Fruit fly (Drosophila melanogaster) whole organism, wandering third instar larva: ENCODE data around the gene hoe1.

Source experiments
- Abd-B ChIP-seq: fragments of >200 bp; optimal IDR thresholded peaks from 2 replicates; lab custom pipeline; 2017; ENCODE audit warnings: missing biosample characterization, missing genetic modification characterization
- Dif ChIP-seq: fragments of 200-275, 200-300 bp; sonication (Bioruptor generic); optimal IDR thresholded peaks from 2 replicates; lab custom pipeline; 2018; ENCODE audit warnings: missing biosample characterization, missing genetic modification characterization; ENCODE audit not compliant: partially characterized antibody
- Hnf4 ChIP-seq: fragments of 200-800 bp; sonication (Bioruptor generic); optimal IDR thresholded peaks from 2 replicates; lab custom pipeline; 2016; ENCODE audit warnings: missing biosample characterization, mild to moderate bottlenecking, missing genetic modification characterization
- Hr78 ChIP-seq: fragments of >200 bp; optimal IDR thresholded peaks from 2 replicates; lab custom pipeline; 2017; ENCODE audit warnings: missing biosample characterization, missing genetic modification characterization
- Hr83 ChIP-seq: fragments of 200-300 bp; sonication (Bioruptor generic); optimal IDR thresholded peaks from 2 replicates; lab custom pipeline; 2016; ENCODE audit warnings: missing biosample characterization, mild to moderate bottlenecking, missing genetic modification characterization, moderate library complexity; ENCODE audit not compliant: poor library complexity, severe bottlenecking
- Rel ChIP-seq, 2 experiments: fragments of 200-800 bp; sonication (Bioruptor generic) in 1 of 2; optimal IDR thresholded peaks; 2 replicates in 1 of 2; 3 replicates in 1 of 2; lab custom pipeline; 2016 to 2019; ENCODE audit warnings: mild to moderate bottlenecking in 2 of 2, missing biosample characterization in 2 of 2, missing genetic modification characterization in 2 of 2, moderate library complexity in 1 of 2
- br ChIP-seq: fragments of 200-800 bp; sonication (Bioruptor generic); optimal IDR thresholded peaks from 2 replicates; lab custom pipeline; 2016; ENCODE audit warnings: missing biosample characterization, missing genetic modification characterization
- dsf ChIP-seq: sonication (Bioruptor generic); optimal IDR thresholded peaks from 2 replicates; lab custom pipeline; 2016; ENCODE audit warnings: missing biosample characterization, missing genetic modification characterization, borderline replicate concordance
- foxo ChIP-seq, 2 experiments: fragments of 200-800 bp; sonication (Bioruptor generic); optimal IDR thresholded peaks; 2 replicates in 1 of 2; 3 replicates in 1 of 2; lab custom pipeline; 2016 to 2017; ENCODE audit warnings: missing biosample characterization in 2 of 2, missing genetic modification characterization in 2 of 2
- h ChIP-seq: fragments of 200-800 bp; sonication (Bioruptor generic); optimal IDR thresholded peaks from 3 replicates; lab custom pipeline; 2016; ENCODE audit warnings: missing biosample characterization, mild to moderate bottlenecking, missing genetic modification characterization
- jim ChIP-seq: fragments of 175-275, 200-325 bp; sonication (Bioruptor generic); optimal IDR thresholded peaks from 2 replicates; lab custom pipeline; 2016; ENCODE audit warnings: missing biosample characterization, mild to moderate bottlenecking, missing genetic modification characterization
- pan ChIP-seq: fragments of >200 bp; optimal IDR thresholded peaks from 2 replicates; lab custom pipeline; 2017

DNA sequence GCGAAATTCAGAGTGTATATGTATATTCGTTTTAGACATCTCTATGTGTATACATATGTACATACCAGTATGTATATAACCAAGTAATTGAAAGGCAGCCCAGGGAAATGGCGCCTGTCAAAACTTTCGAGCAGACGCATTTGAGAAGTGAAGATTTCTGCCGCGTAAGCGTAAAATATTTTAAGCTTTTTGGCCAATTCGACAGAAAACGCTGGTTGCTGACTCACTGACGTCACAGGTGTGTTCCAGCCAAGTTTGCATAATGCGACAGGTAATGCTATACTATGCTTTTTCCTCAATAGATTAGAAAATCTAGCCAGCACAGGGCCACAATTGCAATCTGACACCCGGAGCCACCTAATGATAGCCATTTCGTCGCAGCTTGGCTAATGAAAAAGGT, 15.4 kb downstream of the hoe1 start:
- no peak for TF ChIP-seq br (GFP tag; lab: Kevin White, UChicago)
- no peak for TF ChIP-seq Hnf4
- no peak for TF ChIP-seq h (GFP tag; lab: Kevin White, UChicago)
- TF ChIP-seq pan (lab: Kevin White, UChicago): no peak
- no peak for TF ChIP-seq dsf
- no peak for TF ChIP-seq foxo (GFP tag; optimal IDR thresholded peaks at IDR 0.05; lab: Kevin White, UChicago)
- TF ChIP-seq Hr78 (GFP tag; lab: Kevin White, UChicago): no peak
- TF ChIP-seq jim (GFP tag; lab: Kevin White, UChicago): no peak
- no peak for TF ChIP-seq Hr83 (GFP tag; lab: Kevin White, UChicago)
- TF ChIP-seq Abd-B (GFP tag; lab: Kevin White, UChicago): no peak
- TF ChIP-seq Rel (GFP tag; optimal IDR thresholded peaks at IDR 0.05; lab: Kevin White, UChicago): no peak
- no peak for TF ChIP-seq Rel (tag; optimal IDR thresholded peaks at IDR 0.05; lab: Kevin White, UChicago)
- TF ChIP-seq Dif (GFP tag; lab: Kevin White, UChicago): no peak
